Worm (Caenorhabditis elegans): ENCODE results near the gene F41E6.5.

DNA sequence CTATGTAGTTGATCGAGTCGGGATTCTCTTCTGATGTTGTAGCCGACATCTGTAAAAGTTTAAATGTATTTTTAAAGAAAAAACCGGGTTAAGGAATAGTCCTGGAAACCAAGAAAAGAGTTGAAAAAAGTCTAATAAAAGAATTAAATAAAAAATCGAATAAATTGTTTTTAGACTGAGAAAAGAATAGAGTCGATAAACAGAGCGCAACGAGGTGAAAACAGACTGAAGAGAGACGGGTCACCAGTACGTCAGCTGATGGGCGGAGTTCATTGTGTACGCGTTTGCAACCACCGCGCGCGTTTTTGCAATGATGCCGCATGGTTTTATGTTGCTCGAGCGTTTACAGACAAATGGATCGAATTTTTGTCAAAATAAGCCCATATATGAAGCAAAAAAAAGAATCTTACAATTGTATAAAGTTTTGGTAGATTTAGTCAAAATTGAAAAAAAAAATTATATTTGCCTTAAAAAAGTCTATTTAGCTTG is 28.0 kb downstream of the F41E6.5 start, which contains the start of gene atg-18:
- TF ChIP-seq unc-3 (GFP tag; conservative IDR thresholded peaks at IDR 0.05) = no peak
- peak; percentile 63 for TF ChIP-seq unc-3 (tag; optimal IDR thresholded peaks at IDR 0.05)
- peak; percentile 35 for TF ChIP-seq nhr-232 (tag; optimal IDR thresholded peaks at IDR 0.05)
- TF ChIP-seq odd-2 (tag; optimal IDR thresholded peaks at IDR 0.05) = peak; percentile 20
- peak; percentile 19 for TF ChIP-seq fkh-10 (GFP tag; optimal IDR thresholded peaks at IDR 0.05)
- TF ChIP-seq ceh-18 (tag; optimal IDR thresholded peaks at IDR 0.05) = peak; percentile 38
- TF ChIP-seq ceh-6 (GFP tag; optimal IDR thresholded peaks at IDR 0.05) = no peak
- peak; percentile 2 for TF ChIP-seq tbx-7 (tag; optimal IDR thresholded peaks at IDR 0.05)
- peak; percentile 14 for TF ChIP-seq pha-2 (tag; optimal IDR thresholded peaks at IDR 0.05)
- TF ChIP-seq ceh-48 (tag; optimal IDR thresholded peaks at IDR 0.05) = no peak
- no peak for TF ChIP-seq mec-3 (tag; optimal IDR thresholded peaks at IDR 0.05; ENCODE audit: borderline replicate concordance)
- no peak for TF ChIP-seq ama-1 (optimal IDR thresholded peaks at IDR 0.05)
- TF ChIP-seq nhr-11 (tag; optimal IDR thresholded peaks at IDR 0.05) = no peak
- TF ChIP-seq F13H6.1 (tag; optimal IDR thresholded peaks at IDR 0.05) = peak; percentile 55

Data from whole organism, late embryonic.